Worm (Caenorhabditis elegans) whole organism, L4/young adult: ENCODE measurements around the gene K05G3.1.
"Not testable (repeated sequence)": the region's sequence is repeated elsewhere in the genome, so short reads cannot be mapped to it uniquely, and the experiment has no call there.

Source experiments
- W03F9.2 ChIP-seq: fragments of 150-350 bp; optimal IDR thresholded peaks from 2 replicates; lab custom pipeline; 2014; ENCODE audit warnings: missing biosample characterization, missing genetic modification characterization
- dao-5 ChIP-seq: sonication (generic microtip); optimal IDR thresholded peaks from 2 replicates; lab custom pipeline; 2016; ENCODE audit warnings: missing genotype, missing genetic modification characterization, moderate library complexity, missing compliant biosample characterization
- him-1 ChIP-seq: sonication (generic microtip); optimal IDR thresholded peaks from 2 replicates; lab custom pipeline; 2016; ENCODE audit warnings: missing genotype, missing genetic modification reagents, missing genetic modification characterization, missing compliant biosample characterization

DNA sequence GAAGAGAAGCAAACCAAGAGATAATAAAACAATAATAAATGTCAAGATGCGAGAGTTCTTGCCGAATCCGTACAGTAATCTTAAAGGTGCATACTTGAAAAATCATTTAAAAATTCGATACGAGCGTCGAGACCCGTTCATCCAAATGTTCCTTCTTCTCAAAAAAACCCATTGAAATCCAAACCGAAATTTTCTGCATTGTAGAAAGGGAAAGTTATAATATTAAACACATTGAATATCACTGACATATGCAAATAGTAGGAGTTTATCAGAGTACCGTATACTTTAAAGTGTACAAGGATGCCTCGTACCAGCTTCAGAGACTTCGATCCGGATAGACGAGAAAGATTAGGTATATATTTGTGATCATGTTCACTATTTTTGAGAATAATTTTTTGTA, 14.1 kb downstream of the K05G3.1 start, which contains the start of gene T25D1.2:
- not testable (repeated sequence) for TF ChIP-seq him-1, dao-5, W03F9.2 (tag; lab: Kevin White, UChicago)
